Worm (Caenorhabditis elegans) whole organism, late embryonic: ENCODE results near the gene R151.8.

ENCODE experiments used
- C38D4.7 ChIP-seq: fragments of 200-800 bp; sonication (Bioruptor generic); optimal IDR thresholded peaks from 2 replicates; lab custom pipeline; 2018; ENCODE audit warnings: mild to moderate bottlenecking, missing genetic modification characterization, moderate library complexity, missing compliant biosample characterization
- K02D7.2 ChIP-seq: sonication (generic microtip); optimal IDR thresholded peaks from 2 replicates; lab custom pipeline; 2017; ENCODE audit warnings: mild to moderate bottlenecking, missing genetic modification characterization, missing compliant biosample characterization
- ama-1 ChIP-seq: fragments of 150-350 bp; optimal IDR thresholded peaks from 2 replicates; lab custom pipeline; 2014
- ceh-14 ChIP-seq: sonication (generic microtip); optimal IDR thresholded peaks from 2 replicates; lab custom pipeline; 2016; ENCODE audit warnings: missing genotype, missing genetic modification characterization, missing compliant biosample characterization
- ceh-9 ChIP-seq: sonication (generic microtip); optimal IDR thresholded peaks from 2 replicates; lab custom pipeline; 2016; ENCODE audit warnings: mild to moderate bottlenecking, missing genetic modification characterization, inconsistent platforms, missing compliant biosample characterization
- dmd-4 ChIP-seq: sonication (generic microtip); optimal IDR thresholded peaks from 2 replicates; lab custom pipeline; 2016; ENCODE audit warnings: borderline replicate concordance, missing genetic modification characterization, missing compliant biosample characterization
- eyg-1 ChIP-seq: sonication (generic microtip); optimal IDR thresholded peaks from 2 replicates; lab custom pipeline; 2016; ENCODE audit warnings: missing genotype, missing genetic modification characterization, missing compliant biosample characterization
- fkh-10 ChIP-seq: fragments of 150-350 bp; optimal IDR thresholded peaks from 2 replicates; lab custom pipeline; 2014; ENCODE audit warnings: missing biosample characterization, missing genetic modification reagents, missing genetic modification characterization
- lim-6 ChIP-seq: sonication (generic microtip); optimal IDR thresholded peaks from 2 replicates; lab custom pipeline; 2016; ENCODE audit warnings: missing genetic modification characterization, missing compliant biosample characterization
- pqm-1 ChIP-seq: sonication (generic microtip); optimal IDR thresholded peaks from 2 replicates; lab custom pipeline; 2016; ENCODE audit warnings: missing genetic modification characterization, missing compliant biosample characterization

ce11 chrIII:7246389-7246788 is 16.8 kb upstream of the R151.8 start:
- TF ChIP-seq K02D7.2 (tag; lab: Kevin White, UChicago) (no peak), C38D4.7 (GFP tag; lab: Kevin White, UChicago) (no peak), eyg-1 (no peak), pqm-1 (tag; lab: Kevin White, UChicago) (no peak), ceh-9 (tag; lab: Kevin White, UChicago) (no peak), dmd-4 (no peak), lim-6 (tag; lab: Kevin White, UChicago) (no peak), ama-1 (lab: Kevin White, UChicago) (no peak), fkh-10 (GFP tag; lab: Kevin White, UChicago) (no peak), ceh-14 (tag; lab: Kevin White, UChicago) (no peak)
